Fruit fly (Drosophila melanogaster): Measurements from ENCODE around the gene CG43376.
A peak's percentile ranks its signal among the peaks of the same experiment; 100 is the strongest.

Gene CG43376

dm6 chr2L:13783264-13784154, 9.7 kb downstream of the CG43376 start, which contains the start of gene Eato (continued):
- no peak for TF ChIP-seq D (optimal IDR thresholded peaks at IDR 0.05)
- no peak for TF ChIP-seq D (GFP tag; optimal IDR thresholded peaks at IDR 0.05)
- no peak for TF ChIP-seq zen (tag; optimal IDR thresholded peaks at IDR 0.05)
- TF ChIP-seq unpg (GFP tag; optimal IDR thresholded peaks at IDR 0.05), result no peak

- TF ChIP-seq Usf (GFP tag; optimal IDR thresholded peaks at IDR 0.05) (no peak), fu2 (GFP tag; optimal IDR thresholded peaks at IDR 0.05) (peak; percentile 11), MBD-R2 (GFP tag; IDR thresholded peaks at IDR 0.05) (0 out of 2 replicates have a peak, but pooled peaks have one; percentile 54), NC2β (GFP tag; optimal IDR thresholded peaks at IDR 0.05) (no peak), fd102C (GFP tag; optimal IDR thresholded peaks at IDR 0.05) (no peak), CG16863 (GFP tag; optimal IDR thresholded peaks at IDR 0.05) (peak; percentile 10), CG7786 (GFP tag; optimal IDR thresholded peaks at IDR 0.05) (no peak), CG34376 (GFP tag; optimal IDR thresholded peaks at IDR 0.05) (peak; percentile 73), GATAe (GFP tag; conservative IDR thresholded peaks at IDR 0.05) (peak; percentile 65), Gsc (GFP tag; IDR thresholded peaks at IDR 0.05) (no peak), ap (GFP tag; IDR thresholded peaks at IDR 0.05) (no peak), CG6791 (GFP tag; IDR thresholded peaks at IDR 0.05; ENCODE audit: partially characterized antibody) (peak; percentile 50; the same call in 1 of the 3 replicates), CG7556 (GFP tag; optimal IDR thresholded peaks at IDR 0.05) (no peak), fd64A (GFP tag; optimal IDR thresholded peaks at IDR 0.05) (no peak), CG16779 (GFP tag; IDR thresholded peaks at IDR 0.05) (no peak), CG2199 (GFP tag; IDR thresholded peaks at IDR 0.05) (0 out of 3 replicates have a peak, but pooled peaks have one; percentile 47), inv (GFP tag; IDR thresholded peaks at IDR 0.05; ENCODE audit: partially characterized antibody) (peak; percentile 40; the same call in 1 of the 2 replicates), CG14860 (GFP tag; IDR thresholded peaks at IDR 0.05; ENCODE audit: partially characterized antibody) (0 out of 3 replicates have a peak, but pooled peaks have one; percentile 7), MESR4 (GFP tag; optimal IDR thresholded peaks at IDR 0.05) (peak; percentile 90), Doc3 (GFP tag; IDR thresholded peaks at IDR 0.05; ENCODE audit: partially characterized antibody) (0 out of 3 replicates have a peak, but pooled peaks have one; percentile 27), odd (GFP tag; optimal IDR thresholded peaks at IDR 0.05) (no peak), HLHmδ (GFP tag; optimal IDR thresholded peaks at IDR 0.05) (no peak), zf30C (GFP tag; optimal IDR thresholded peaks at IDR 0.05) (no peak), grn (GFP tag; optimal IDR thresholded peaks at IDR 0.05) (peak; percentile 28), sug (tag; optimal IDR thresholded peaks at IDR 0.05) (peak; percentile 36), Hmr (GFP tag; optimal IDR thresholded peaks at IDR 0.05) (no peak), CG15514 (GFP tag; optimal IDR thresholded peaks at IDR 0.05) (peak; percentile 17), CG17802 (tag; optimal IDR thresholded peaks at IDR 0.05) (no peak), Stat92E (GFP tag; optimal IDR thresholded peaks at IDR 0.05) (no peak), knrl (GFP tag; IDR thresholded peaks at IDR 0.05; ENCODE audit: partially characterized antibody) (0 out of 3 replicates have a peak, but pooled peaks have one; percentile 6), exex (tag; optimal IDR thresholded peaks at IDR 0.05) (peak; percentile 28), unc-4 (GFP tag; IDR thresholded peaks at IDR 0.05; ENCODE audit: partially characterized antibody) (no peak), D19B (GFP tag; optimal IDR thresholded peaks at IDR 0.05) (no peak), Dek (tag; optimal IDR thresholded peaks at IDR 0.05) (no peak), Pdp1 (GFP tag; optimal IDR thresholded peaks at IDR 0.05) (peak in 1 of 2 experiments; percentile 14), bbx (GFP tag; IDR thresholded peaks at IDR 0.05; ENCODE audit: partially characterized antibody) (0 out of 2 replicates have a peak, but pooled peaks have one; percentile 41), CG7963 (GFP tag; IDR thresholded peaks at IDR 0.05; ENCODE audit: partially characterized antibody) (0 out of 3 replicates have a peak, but pooled peaks have one; percentile 36), schlank (tag; optimal IDR thresholded peaks at IDR 0.05) (no peak), Kr (GFP tag; optimal IDR thresholded peaks at IDR 0.05) (no peak), lab (GFP tag; optimal IDR thresholded peaks at IDR 0.05) (no peak)
These were observed 10.4 kb downstream of the CG43376 start, which contains the start of gene CG16890 for dm6 chr2L:13784155-13784681. Gene CG16890 (minus strand): TSS chr2L:13784338.

Data from whole organism, embryonic.